Fruit fly (Drosophila melanogaster): ENCODE measurements around the gene Klp3A.

Klp3A gene

dm6 chrX:2603851-2604505, at the start of gene Klp3A, which contains the start of gene Zw10:
Gene Klp3A, minus strand, starts transcription at chrX:2604052.
Gene Zw10, plus strand, starts transcription at chrX:2604197.
- TF ChIP-seq usp (GFP tag; optimal IDR thresholded peaks at IDR 0.05) (no peak), CG8478 (optimal IDR thresholded peaks at IDR 0.05) (no peak), EcR (GFP tag; optimal IDR thresholded peaks at IDR 0.05) (no peak), psq (optimal IDR thresholded peaks at IDR 0.05) (no peak), pan (optimal IDR thresholded peaks at IDR 0.05) (no peak)

- TF ChIP-seq CG8478 (optimal IDR thresholded peaks at IDR 0.05) (no peak), Dll (optimal IDR thresholded peaks at IDR 0.05) (peak; percentile 7)
These were observed 48.5 kb upstream of the Klp3A start for dm6 chrX:2652124-2652923.

- TF ChIP-seq EcR (GFP tag; optimal IDR thresholded peaks at IDR 0.05) (no peak), pan (optimal IDR thresholded peaks at IDR 0.05) (no peak), Dll (optimal IDR thresholded peaks at IDR 0.05) (no peak), CG8478 (optimal IDR thresholded peaks at IDR 0.05) (no peak), usp (GFP tag; optimal IDR thresholded peaks at IDR 0.05) (no peak), psq (optimal IDR thresholded peaks at IDR 0.05) (no peak)
These were observed 47.3 kb upstream of the Klp3A start for dm6 chrX:2651128-2651527.

dm6 chrX:2648959-2649358, 45.1 kb upstream of the Klp3A start:
- TF ChIP-seq psq (optimal IDR thresholded peaks at IDR 0.05): no peak
- TF ChIP-seq CG8478 (optimal IDR thresholded peaks at IDR 0.05): no peak
- no peak for TF ChIP-seq pan (optimal IDR thresholded peaks at IDR 0.05)
- no peak for TF ChIP-seq Dll (optimal IDR thresholded peaks at IDR 0.05)
- TF ChIP-seq EcR (GFP tag; optimal IDR thresholded peaks at IDR 0.05): no peak
- TF ChIP-seq usp (GFP tag; optimal IDR thresholded peaks at IDR 0.05): no peak

- TF ChIP-seq pan (optimal IDR thresholded peaks at IDR 0.05): no peak
- TF ChIP-seq EcR (GFP tag; optimal IDR thresholded peaks at IDR 0.05): peak in 1 of 2 experiments; percentile 26
These were observed 44.2 kb upstream of the Klp3A start for dm6 chrX:2647950-2648613.

dm6 chrX:2647472-2647883, 43.6 kb upstream of the Klp3A start:
- TF ChIP-seq usp (GFP tag; optimal IDR thresholded peaks at IDR 0.05): no peak
- no peak for TF ChIP-seq CG8478 (optimal IDR thresholded peaks at IDR 0.05)
- no peak for TF ChIP-seq pan (optimal IDR thresholded peaks at IDR 0.05)
- TF ChIP-seq Dll (optimal IDR thresholded peaks at IDR 0.05): peak; percentile 37

dm6 chrX:2646022-2646761, 42.3 kb upstream of the Klp3A start:
- TF ChIP-seq usp (GFP tag; optimal IDR thresholded peaks at IDR 0.05) (no peak), Dll (optimal IDR thresholded peaks at IDR 0.05) (peak; percentile 63), EcR (GFP tag; optimal IDR thresholded peaks at IDR 0.05) (peak; percentile 91 to 98)

- TF ChIP-seq EcR (GFP tag; optimal IDR thresholded peaks at IDR 0.05) (no peak), pan (optimal IDR thresholded peaks at IDR 0.05) (no peak), CG8478 (optimal IDR thresholded peaks at IDR 0.05) (no peak), Dll (optimal IDR thresholded peaks at IDR 0.05) (no peak), psq (optimal IDR thresholded peaks at IDR 0.05) (no peak), usp (GFP tag; optimal IDR thresholded peaks at IDR 0.05) (no peak)
These were observed 41.7 kb upstream of the Klp3A start for dm6 chrX:2645593-2645992.

- TF ChIP-seq usp (GFP tag; optimal IDR thresholded peaks at IDR 0.05) (no peak), pan (optimal IDR thresholded peaks at IDR 0.05) (no peak), EcR (GFP tag; optimal IDR thresholded peaks at IDR 0.05) (no peak), Dll (optimal IDR thresholded peaks at IDR 0.05) (peak; percentile 59), psq (optimal IDR thresholded peaks at IDR 0.05) (no peak), CG8478 (optimal IDR thresholded peaks at IDR 0.05) (peak; percentile 40)
These were observed 38.9 kb upstream of the Klp3A start for dm6 chrX:2642484-2643379.

dm6 chrX:2638646-2639045, 34.8 kb upstream of the Klp3A start:
- no peak for TF ChIP-seq usp (GFP tag; optimal IDR thresholded peaks at IDR 0.05)
- TF ChIP-seq psq (optimal IDR thresholded peaks at IDR 0.05): no peak
- TF ChIP-seq EcR (GFP tag; optimal IDR thresholded peaks at IDR 0.05): no peak
- no peak for TF ChIP-seq pan (optimal IDR thresholded peaks at IDR 0.05)
- TF ChIP-seq Dll (optimal IDR thresholded peaks at IDR 0.05): no peak
- TF ChIP-seq CG8478 (optimal IDR thresholded peaks at IDR 0.05): no peak

- TF ChIP-seq EcR (GFP tag; optimal IDR thresholded peaks at IDR 0.05) (no peak), usp (GFP tag; optimal IDR thresholded peaks at IDR 0.05) (no peak), CG8478 (optimal IDR thresholded peaks at IDR 0.05) (no peak), psq (optimal IDR thresholded peaks at IDR 0.05) (no peak), Dll (optimal IDR thresholded peaks at IDR 0.05) (no peak), pan (optimal IDR thresholded peaks at IDR 0.05) (no peak)
These were observed 34.1 kb upstream of the Klp3A start for dm6 chrX:2637914-2638313.

All from whole organism.